Worm (Caenorhabditis elegans): ENCODE results near the gene prdx-3.

prdx-3 gene

ce11 chrIII:4378600-4379293 lies 28.5 kb upstream of the prdx-3 start:
- TF ChIP-seq flt-1 (GFP tag; IDR thresholded peaks at IDR 0.05): peak; percentile 91
- peak; percentile 83 for TF ChIP-seq tab-1 (GFP tag; IDR thresholded peaks at IDR 0.05)
- peak; percentile 83 for TF ChIP-seq ztf-29 (GFP tag; IDR thresholded peaks at IDR 0.05)
- peak; percentile 83 for TF ChIP-seq ztf-23 (GFP tag; IDR thresholded peaks at IDR 0.05)
- TF ChIP-seq T22C8.4 (GFP tag; IDR thresholded peaks at IDR 0.05): peak; percentile 42
- TF ChIP-seq cog-1 (tag; optimal IDR thresholded peaks at IDR 0.05): peak; percentile 56
- peak; percentile 66 for TF ChIP-seq klf-2 (GFP tag; conservative IDR thresholded peaks at IDR 0.05)
- peak; percentile 50; the same call in 1 of the 2 replicates for TF ChIP-seq ref-1 (GFP tag; conservative IDR thresholded peaks at IDR 0.05)
- TF ChIP-seq med-1 (GFP tag; optimal IDR thresholded peaks at IDR 0.05; ENCODE audit: insufficient read depth): peak; percentile 5

ce11 chrIII:4379717-4380116 lies 27.5 kb upstream of the prdx-3 start, which contains the start of gene B0284.3:
Gene B0284.3, minus strand, starts transcription at chrIII:4379817.
- TF ChIP-seq klf-2 (GFP tag; conservative IDR thresholded peaks at IDR 0.05) (no peak), flt-1 (GFP tag; IDR thresholded peaks at IDR 0.05) (no peak), ztf-23 (GFP tag; IDR thresholded peaks at IDR 0.05) (no peak), cog-1 (tag; optimal IDR thresholded peaks at IDR 0.05) (no peak), tab-1 (GFP tag; IDR thresholded peaks at IDR 0.05) (no peak), med-1 (GFP tag; optimal IDR thresholded peaks at IDR 0.05; ENCODE audit: insufficient read depth) (no peak), ref-1 (GFP tag; conservative IDR thresholded peaks at IDR 0.05) (no peak), ztf-29 (GFP tag; IDR thresholded peaks at IDR 0.05) (no peak), T22C8.4 (GFP tag; IDR thresholded peaks at IDR 0.05) (no peak)

- no peak for TF ChIP-seq ref-1 (GFP tag; conservative IDR thresholded peaks at IDR 0.05)
- no peak for TF ChIP-seq med-1 (GFP tag; optimal IDR thresholded peaks at IDR 0.05; ENCODE audit: insufficient read depth)
- no peak for TF ChIP-seq ztf-29 (GFP tag; IDR thresholded peaks at IDR 0.05)
- no peak; the same call in 1 of the 2 replicates for TF ChIP-seq tab-1 (GFP tag; IDR thresholded peaks at IDR 0.05)
- peak; percentile 11 for TF ChIP-seq cog-1 (tag; optimal IDR thresholded peaks at IDR 0.05)
- no peak for TF ChIP-seq flt-1 (GFP tag; IDR thresholded peaks at IDR 0.05)
Observed at ce11 chrIII:4380835-4381234, 26.4 kb upstream of the prdx-3 start.

ce11 chrIII:4381343-4381742 lies 25.9 kb upstream of the prdx-3 start, which contains the start of gene pals-27:
Gene pals-27, plus strand, starts transcription at chrIII:4381643.
- TF ChIP-seq tab-1 (GFP tag; IDR thresholded peaks at IDR 0.05) (no peak), ref-1 (GFP tag; conservative IDR thresholded peaks at IDR 0.05) (no peak), cog-1 (tag; optimal IDR thresholded peaks at IDR 0.05) (no peak), T22C8.4 (GFP tag; IDR thresholded peaks at IDR 0.05) (no peak), klf-2 (GFP tag; conservative IDR thresholded peaks at IDR 0.05) (no peak)

- TF ChIP-seq ztf-29 (GFP tag; IDR thresholded peaks at IDR 0.05): no peak
- TF ChIP-seq T22C8.4 (GFP tag; IDR thresholded peaks at IDR 0.05): no peak
- TF ChIP-seq ztf-23 (GFP tag; IDR thresholded peaks at IDR 0.05): no peak
- TF ChIP-seq med-1 (GFP tag; optimal IDR thresholded peaks at IDR 0.05; ENCODE audit: insufficient read depth): no peak
- no peak for TF ChIP-seq cog-1 (tag; optimal IDR thresholded peaks at IDR 0.05)
- TF ChIP-seq flt-1 (GFP tag; IDR thresholded peaks at IDR 0.05): no peak
- TF ChIP-seq tab-1 (GFP tag; IDR thresholded peaks at IDR 0.05): no peak
Observed at ce11 chrIII:4382118-4382517, 25.1 kb upstream of the prdx-3 start.

- no peak for TF ChIP-seq ztf-29 (GFP tag; IDR thresholded peaks at IDR 0.05)
- no peak for TF ChIP-seq ref-1 (GFP tag; conservative IDR thresholded peaks at IDR 0.05)
- no peak for TF ChIP-seq T22C8.4 (GFP tag; IDR thresholded peaks at IDR 0.05)
- no peak for TF ChIP-seq cog-1 (tag; optimal IDR thresholded peaks at IDR 0.05)
- TF ChIP-seq tab-1 (GFP tag; IDR thresholded peaks at IDR 0.05): no peak
- TF ChIP-seq klf-2 (GFP tag; conservative IDR thresholded peaks at IDR 0.05): no peak
- TF ChIP-seq ztf-23 (GFP tag; IDR thresholded peaks at IDR 0.05): no peak
- no peak for TF ChIP-seq med-1 (GFP tag; optimal IDR thresholded peaks at IDR 0.05; ENCODE audit: insufficient read depth)
- no peak for TF ChIP-seq flt-1 (GFP tag; IDR thresholded peaks at IDR 0.05)
Observed at ce11 chrIII:4384487-4384886, 22.8 kb upstream of the prdx-3 start, which contains the start of gene pals-28. Gene pals-28, plus strand, starts transcription at chrIII:4384787.

- TF ChIP-seq klf-2 (GFP tag; conservative IDR thresholded peaks at IDR 0.05): no peak
Observed at ce11 chrIII:4390421-4390820, 16.8 kb upstream of the prdx-3 start.

ce11 chrIII:4391319-4391718 lies 15.9 kb upstream of the prdx-3 start:
- TF ChIP-seq klf-2 (GFP tag; conservative IDR thresholded peaks at IDR 0.05): no peak
- no peak for TF ChIP-seq ztf-23 (GFP tag; IDR thresholded peaks at IDR 0.05)
- no peak for TF ChIP-seq tab-1 (GFP tag; IDR thresholded peaks at IDR 0.05)
- TF ChIP-seq flt-1 (GFP tag; IDR thresholded peaks at IDR 0.05): no peak
- no peak for TF ChIP-seq ztf-29 (GFP tag; IDR thresholded peaks at IDR 0.05)
- TF ChIP-seq cog-1 (tag; optimal IDR thresholded peaks at IDR 0.05): no peak
- no peak for TF ChIP-seq T22C8.4 (GFP tag; IDR thresholded peaks at IDR 0.05)
- no peak for TF ChIP-seq ref-1 (GFP tag; conservative IDR thresholded peaks at IDR 0.05)
- TF ChIP-seq med-1 (GFP tag; optimal IDR thresholded peaks at IDR 0.05; ENCODE audit: insufficient read depth): no peak

ce11 chrIII:4391938-4392337 lies 15.3 kb upstream of the prdx-3 start:
- TF ChIP-seq T22C8.4 (GFP tag; IDR thresholded peaks at IDR 0.05) (no peak), ztf-29 (GFP tag; IDR thresholded peaks at IDR 0.05) (no peak), cog-1 (tag; optimal IDR thresholded peaks at IDR 0.05) (no peak), ztf-23 (GFP tag; IDR thresholded peaks at IDR 0.05) (no peak)

ce11 chrIII:4394496-4394895 lies 12.7 kb upstream of the prdx-3 start, which contains the start of gene R07E5.4:
Gene R07E5.4, plus strand, starts transcription at chrIII:4394796.
- TF ChIP-seq ref-1 (GFP tag; conservative IDR thresholded peaks at IDR 0.05): no peak
- no peak for TF ChIP-seq flt-1 (GFP tag; IDR thresholded peaks at IDR 0.05)
- TF ChIP-seq klf-2 (GFP tag; conservative IDR thresholded peaks at IDR 0.05): no peak
- no peak for TF ChIP-seq tab-1 (GFP tag; IDR thresholded peaks at IDR 0.05)
- no peak for TF ChIP-seq ztf-23 (GFP tag; IDR thresholded peaks at IDR 0.05)
- TF ChIP-seq cog-1 (tag; optimal IDR thresholded peaks at IDR 0.05): no peak
- no peak for TF ChIP-seq med-1 (GFP tag; optimal IDR thresholded peaks at IDR 0.05; ENCODE audit: insufficient read depth)
- no peak for TF ChIP-seq ztf-29 (GFP tag; IDR thresholded peaks at IDR 0.05)
- no peak for TF ChIP-seq T22C8.4 (GFP tag; IDR thresholded peaks at IDR 0.05)

Measured in whole organism, midembryonic.